Worm (Caenorhabditis elegans): ENCODE measurements around the gene F59E12.6.

ce11 chrII:5648272-5648671, 17.5 kb upstream of the F59E12.6 start, which contains the start of gene ddl-1:
- no peak for TF ChIP-seq W03F9.2 (tag; optimal IDR thresholded peaks at IDR 0.05)
- TF ChIP-seq him-1 (tag; optimal IDR thresholded peaks at IDR 0.05) = no peak
- TF ChIP-seq dao-5 (tag; optimal IDR thresholded peaks at IDR 0.05) = no peak

All from whole organism, L4/young adult.